In the genomic region with DNA sequence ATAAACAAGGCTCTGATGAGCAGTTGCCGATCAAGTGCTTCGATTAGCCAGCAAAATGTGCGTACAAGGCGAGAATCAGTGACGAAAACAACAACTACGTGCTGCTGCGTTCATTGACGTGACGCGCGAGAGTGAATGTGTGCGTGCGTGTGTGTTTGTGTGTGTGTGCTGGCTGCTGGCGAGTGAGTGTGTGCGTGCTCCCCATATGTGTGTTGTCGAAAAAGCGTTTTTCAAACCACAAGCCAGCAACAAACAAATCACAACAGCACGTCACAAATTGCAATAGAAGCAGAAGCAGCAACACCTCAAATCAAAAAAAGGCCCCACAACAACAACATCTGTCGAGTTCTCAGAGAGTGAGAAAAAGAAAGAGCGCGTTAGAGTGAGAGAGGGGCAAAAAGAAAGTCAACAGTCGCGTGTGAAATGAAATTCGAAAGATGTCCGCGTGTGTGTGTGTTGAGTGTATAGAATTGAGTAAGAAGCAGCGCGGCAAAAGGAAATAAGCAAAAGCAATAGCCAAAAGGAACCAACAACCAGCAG, we compare ENCODE assay signal across 1 fruit fly cellular context.
TF ChIP-seq lines count a peak whose summit lies in the region.

No protein-coding gene starts in this region.

TF ChIP-seq in whole organism, embryonic, 481 proteins besides CTCF, POLR2A, EP300 and RAD21 (continued from another document):
- no peak for TF ChIP-seq inv (GFP tag; IDR thresholded peaks at IDR 0.05; lab: Robert Waterston, UW; ENCODE audit: partially characterized antibody)
- TF ChIP-seq CG8944 (GFP tag; optimal IDR thresholded peaks at IDR 0.05; lab: Kevin White, UChicago), result no peak
- TF ChIP-seq grn (GFP tag; optimal IDR thresholded peaks at IDR 0.05; lab: Kevin White, UChicago), result no peak
- TF ChIP-seq CG12659 (GFP tag; optimal IDR thresholded peaks at IDR 0.05; lab: Kevin White, UChicago), result no peak
- no peak for TF ChIP-seq fd96Cb (tag; optimal IDR thresholded peaks at IDR 0.05; lab: Kevin White, UChicago)
- no peak for TF ChIP-seq cad (GFP tag; optimal IDR thresholded peaks at IDR 0.05; lab: Kevin White, UChicago)
- no peak for TF ChIP-seq jumu (GFP tag; optimal IDR thresholded peaks at IDR 0.05; lab: Kevin White, UChicago)
- TF ChIP-seq Hand (GFP tag; optimal IDR thresholded peaks at IDR 0.05; lab: Kevin White, UChicago), result no peak
- no peak for TF ChIP-seq CG11504 (tag; optimal IDR thresholded peaks at IDR 0.05; lab: Kevin White, UChicago)
- no peak for TF ChIP-seq wek (GFP tag; optimal IDR thresholded peaks at IDR 0.05; lab: Kevin White, UChicago)
- no peak for TF ChIP-seq run (tag; optimal IDR thresholded peaks at IDR 0.05; lab: Kevin White, UChicago)
- TF ChIP-seq Lhr (GFP tag; optimal IDR thresholded peaks at IDR 0.05; lab: Kevin White, UChicago), result no peak
- TF ChIP-seq pzg (GFP tag; optimal IDR thresholded peaks at IDR 0.05; lab: Kevin White, UChicago), result no peak
- no peak for TF ChIP-seq Spps (tag; optimal IDR thresholded peaks at IDR 0.05; lab: Kevin White, UChicago)
- no peak for TF ChIP-seq Dbx (GFP tag; IDR thresholded peaks at IDR 0.05; lab: Robert Waterston, UW)
- TF ChIP-seq tll (GFP tag; optimal IDR thresholded peaks at IDR 0.05; lab: Kevin White, UChicago), result peak in 1 of 2 experiments; percentile 32
- no peak for TF ChIP-seq mld (GFP tag; IDR thresholded peaks at IDR 0.05; lab: Robert Waterston, UW; ENCODE audit: partially characterized antibody)
- TF ChIP-seq CG13296 (GFP tag; optimal IDR thresholded peaks at IDR 0.05; lab: Kevin White, UChicago), result no peak
- TF ChIP-seq bigmax (GFP tag; optimal IDR thresholded peaks at IDR 0.05; lab: Kevin White, UChicago), result peak; percentile 45
- TF ChIP-seq shn (GFP tag; optimal IDR thresholded peaks at IDR 0.05; lab: Kevin White, UChicago), result no peak
- TF ChIP-seq sens (GFP tag; lab: Kevin White, UChicago), result no peak
- TF ChIP-seq Poxn (GFP tag; IDR thresholded peaks at IDR 0.05; lab: Robert Waterston, UW), result no peak
- TF ChIP-seq HLH3B (GFP tag; IDR thresholded peaks at IDR 0.05; lab: Robert Waterston, UW), result no peak
- TF ChIP-seq CG31224 (GFP tag; IDR thresholded peaks at IDR 0.05; lab: Robert Waterston, UW), result no peak
- TF ChIP-seq Oaz (GFP tag; IDR thresholded peaks at IDR 0.05; lab: Robert Waterston, UW), result no peak
- TF ChIP-seq CG15269 (tag; optimal IDR thresholded peaks at IDR 0.05; lab: Kevin White, UChicago), result no peak
- no peak for TF ChIP-seq HLHmδ (GFP tag; optimal IDR thresholded peaks at IDR 0.05; lab: Kevin White, UChicago)
- peak; percentile 33 for TF ChIP-seq Med (GFP tag; lab: Kevin White, UChicago)
- TF ChIP-seq sqz (GFP tag; optimal IDR thresholded peaks at IDR 0.05; lab: Kevin White, UChicago), result peak; percentile 10
- TF ChIP-seq ara (GFP tag; IDR thresholded peaks at IDR 0.05; lab: Robert Waterston, UW), result no peak
- TF ChIP-seq sisA (GFP tag; IDR thresholded peaks at IDR 0.05; lab: Robert Waterston, UW), result no peak
- no peak for TF ChIP-seq wdn (GFP tag; IDR thresholded peaks at IDR 0.05; lab: Robert Waterston, UW)
- no peak for TF ChIP-seq br (optimal IDR thresholded peaks at IDR 0.05; lab: Kevin White, UChicago)
- no peak for TF ChIP-seq CG11093 (GFP tag; IDR thresholded peaks at IDR 0.05; lab: Robert Waterston, UW)
- TF ChIP-seq onecut (GFP tag; IDR thresholded peaks at IDR 0.05; lab: Robert Waterston, UW), result no peak
- TF ChIP-seq Jarid2 (GFP tag; optimal IDR thresholded peaks at IDR 0.05; lab: Kevin White, UChicago), result peak; percentile 75
- TF ChIP-seq CG1832 (GFP tag; optimal IDR thresholded peaks at IDR 0.05; lab: Kevin White, UChicago), result peak; percentile 17
- no peak for TF ChIP-seq CG8089 (GFP tag; optimal IDR thresholded peaks at IDR 0.05; lab: Kevin White, UChicago)
- peak; percentile 97 for TF ChIP-seq cg (GFP tag; optimal IDR thresholded peaks at IDR 0.05; lab: Kevin White, UChicago)
- TF ChIP-seq CG2129 (GFP tag; IDR thresholded peaks at IDR 0.05; lab: Robert Waterston, UW; ENCODE audit: partially characterized antibody), result no peak
- peak; percentile 4 for TF ChIP-seq Blimp-1 (GFP tag; optimal IDR thresholded peaks at IDR 0.05; lab: Kevin White, UChicago)
- no peak for TF ChIP-seq CG12744 (GFP tag; optimal IDR thresholded peaks at IDR 0.05; lab: Kevin White, UChicago)
- TF ChIP-seq trh (GFP tag; optimal IDR thresholded peaks at IDR 0.05; lab: Kevin White, UChicago), result no peak
- TF ChIP-seq Lpt (GFP tag; optimal IDR thresholded peaks at IDR 0.05; lab: Kevin White, UChicago), result no peak
- TF ChIP-seq CG6683 (GFP tag; optimal IDR thresholded peaks at IDR 0.05; lab: Kevin White, UChicago), result no peak
- no peak for TF ChIP-seq Dip2 (GFP tag; IDR thresholded peaks at IDR 0.05; lab: Robert Waterston, UW)
- no peak for TF ChIP-seq Dll (GFP tag; IDR thresholded peaks at IDR 0.05; lab: Robert Waterston, UW; ENCODE audit: partially characterized antibody)
- TF ChIP-seq CG2875 (GFP tag; optimal IDR thresholded peaks at IDR 0.05; lab: Kevin White, UChicago), result no peak
- TF ChIP-seq CG15696 (tag; optimal IDR thresholded peaks at IDR 0.05; lab: Kevin White, UChicago), result no peak
